Worm (Caenorhabditis elegans): ENCODE data around the gene C05C8.5.

The C05C8.5 gene

DNA sequence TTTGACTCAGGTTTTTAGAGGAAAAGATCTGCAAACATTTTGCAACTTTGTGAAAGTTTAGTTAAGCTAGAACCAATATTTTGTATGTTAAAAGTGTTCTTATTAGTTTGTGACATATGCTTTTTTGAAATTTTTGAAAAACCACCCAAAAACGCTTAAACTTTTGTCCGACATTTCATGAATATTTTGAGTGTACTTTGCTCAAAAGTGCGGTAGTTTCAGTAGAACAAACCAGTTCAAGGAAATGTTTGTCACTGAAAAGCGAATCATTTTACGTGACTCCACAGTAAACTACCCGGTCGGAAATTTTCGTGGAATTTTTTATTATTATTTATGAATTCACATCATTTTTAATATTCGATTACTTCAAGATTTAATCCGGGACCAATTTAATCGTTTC lies 50.1 kb downstream of the C05C8.5 start, which contains the start of gene pitr-5:
Gene pitr-5 (plus strand): TSS at position 301 of the 400 bp plus-strand sequence.
- TF ChIP-seq attf-3 (GFP tag; conservative IDR thresholded peaks at IDR 0.05), result no peak
- no peak for TF ChIP-seq F55B11.4 (tag; optimal IDR thresholded peaks at IDR 0.05; ENCODE audit: borderline replicate concordance, insufficient read depth)
- TF ChIP-seq Y53F4B.3 (GFP tag; IDR thresholded peaks at IDR 0.05), result no peak
- no peak for TF ChIP-seq snpc-1.3 (tag; optimal IDR thresholded peaks at IDR 0.05; ENCODE audit: insufficient read depth)
- no peak for TF ChIP-seq mes-4 (tag; optimal IDR thresholded peaks at IDR 0.05)
- no peak for TF ChIP-seq K11D2.4 (GFP tag; IDR thresholded peaks at IDR 0.05)
- TF ChIP-seq die-1 (tag; optimal IDR thresholded peaks at IDR 0.05), result no peak
- TF ChIP-seq rec-8 (tag; optimal IDR thresholded peaks at IDR 0.05), result no peak
- TF ChIP-seq madf-8 (GFP tag; conservative IDR thresholded peaks at IDR 0.05), result no peak

All from whole organism, young adult.